Worm (Caenorhabditis elegans) whole organism, L4/young adult: ENCODE results near the gene psd-1.

ENCODE experiments used
- W03F9.2 ChIP-seq: fragments of 150-350 bp; optimal IDR thresholded peaks from 2 replicates; lab custom pipeline; 2014; ENCODE audit warnings: missing biosample characterization, missing genetic modification characterization
- dao-5 ChIP-seq: sonication (generic microtip); optimal IDR thresholded peaks from 2 replicates; lab custom pipeline; 2016; ENCODE audit warnings: missing genotype, missing genetic modification characterization, moderate library complexity, missing compliant biosample characterization
- him-1 ChIP-seq: sonication (generic microtip); optimal IDR thresholded peaks from 2 replicates; lab custom pipeline; 2016; ENCODE audit warnings: missing genotype, missing genetic modification reagents, missing genetic modification characterization, missing compliant biosample characterization

- TF ChIP-seq W03F9.2 (tag; lab: Kevin White, UChicago) (no peak), dao-5 (tag; lab: Kevin White, UChicago) (no peak), him-1 (tag; lab: Kevin White, UChicago) (no peak)
Observed at ce11 chrIII:7304961-7305648, 29.9 kb upstream of the psd-1 start.
